Worm (Caenorhabditis elegans): Measurements from ENCODE around the gene srh-169.

srh-169 gene

DNA sequence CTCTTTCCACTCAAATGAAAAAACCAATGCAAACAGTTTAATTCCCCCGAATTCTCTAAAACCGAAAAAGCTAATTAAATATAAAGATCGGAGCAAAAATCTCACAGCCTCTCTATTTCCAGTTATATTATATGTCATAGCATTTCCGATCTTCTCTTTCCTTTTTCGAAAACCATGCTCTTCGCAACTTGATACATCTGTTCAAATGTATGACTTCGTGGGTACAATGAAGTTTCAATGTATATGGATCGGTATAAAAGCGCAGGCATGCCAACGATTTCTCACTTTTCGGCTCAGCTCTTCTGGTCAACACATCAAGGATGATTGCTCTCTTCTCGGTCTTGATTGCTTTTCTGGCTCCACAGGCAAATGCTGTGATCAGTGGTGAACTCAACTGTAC is 1.5 kb upstream of the srh-169 start, which contains the start of gene phat-7:
phat-7 (plus strand) TSS at position 301 of the 400 bp plus-strand sequence.
- TF ChIP-seq pqm-1 (tag; optimal IDR thresholded peaks at IDR 0.05), result no peak
- no peak for TF ChIP-seq egl-13 (tag; optimal IDR thresholded peaks at IDR 0.05)
- no peak for TF ChIP-seq elt-2 (tag; optimal IDR thresholded peaks at IDR 0.05)
- no peak for TF ChIP-seq lin-14 (GFP tag; optimal IDR thresholded peaks at IDR 0.05)

- TF ChIP-seq zag-1 (tag; optimal IDR thresholded peaks at IDR 0.05), result no peak
- no peak for TF ChIP-seq efl-1 (optimal IDR thresholded peaks at IDR 0.05)
- TF ChIP-seq efl-1 (GFP tag; optimal IDR thresholded peaks at IDR 0.05 in 1 of 2), result peak in 1 of 2 experiments; percentile 62
These were observed 7.4 kb downstream of the srh-169 start, which contains the start of gene djr-1.2 for ce11 chrV:4055025-4055424. djr-1.2 (minus strand) TSS chrV:4055125.

- no peak for TF ChIP-seq dpl-1 (GFP tag; optimal IDR thresholded peaks at IDR 0.05)
- TF ChIP-seq unc-98 (GFP tag; IDR thresholded peaks at IDR 0.05), result no peak
- TF ChIP-seq sox-4 (tag; optimal IDR thresholded peaks at IDR 0.05), result no peak
- no peak for TF ChIP-seq efl-1 (optimal IDR thresholded peaks at IDR 0.05)
- TF ChIP-seq efl-1 (GFP tag; optimal IDR thresholded peaks at IDR 0.05 in 1 of 2), result no peak
- TF ChIP-seq sup-37 (GFP tag; optimal IDR thresholded peaks at IDR 0.05), result no peak
- no peak for TF ChIP-seq egl-13 (tag; optimal IDR thresholded peaks at IDR 0.05)
- TF ChIP-seq ztf-4 (tag; optimal IDR thresholded peaks at IDR 0.05), result no peak
- TF ChIP-seq lir-3 (tag; optimal IDR thresholded peaks at IDR 0.05; ENCODE audit: poor library complexity), result no peak
- TF ChIP-seq aha-1 (tag; optimal IDR thresholded peaks at IDR 0.05), result no peak
- no peak for TF ChIP-seq mab-9 (GFP tag; IDR thresholded peaks at IDR 0.05)
These were observed 8.6 kb downstream of the srh-169 start for ce11 chrV:4056203-4056602.

- TF ChIP-seq F16B12.6 (tag; optimal IDR thresholded peaks at IDR 0.05) (peak; percentile 49), mab-9 (GFP tag; IDR thresholded peaks at IDR 0.05) (peak; percentile 84), fkh-8 (tag; optimal IDR thresholded peaks at IDR 0.05) (peak; percentile 19), lsy-2 (tag; optimal IDR thresholded peaks at IDR 0.05) (peak; percentile 81 to 93), grh-1 (GFP tag; IDR thresholded peaks at IDR 0.05) (peak; percentile 86), nhr-85 (tag) (peak; percentile 65), nhr-47 (tag; optimal IDR thresholded peaks at IDR 0.05) (peak; percentile 73), nhr-19 (GFP tag; conservative IDR thresholded peaks at IDR 0.05) (peak; percentile 93), ceh-88 (GFP tag; IDR thresholded peaks at IDR 0.05) (peak; percentile 84), lin-35 (GFP tag; optimal IDR thresholded peaks at IDR 0.05) (peak; percentile 48 to 70), unc-86 (tag; optimal IDR thresholded peaks at IDR 0.05) (peak; percentile 34), dsc-1 (tag; optimal IDR thresholded peaks at IDR 0.05) (peak; percentile 38), unc-98 (GFP tag; IDR thresholded peaks at IDR 0.05) (peak; percentile 89), rnt-1 (tag; optimal IDR thresholded peaks at IDR 0.05) (peak; percentile 58), efl-1 (optimal IDR thresholded peaks at IDR 0.05) (peak; percentile 62 to 75), efl-1 (GFP tag; optimal IDR thresholded peaks at IDR 0.05 in 1 of 2) (peak; percentile 69 to 96), isw-1 (GFP tag; IDR thresholded peaks at IDR 0.05) (peak; percentile 88), nhr-20 (tag; optimal IDR thresholded peaks at IDR 0.05) (peak; percentile 48), xbp-1 (tag; optimal IDR thresholded peaks at IDR 0.05) (peak; percentile 45), dpl-1 (GFP tag; optimal IDR thresholded peaks at IDR 0.05) (peak; percentile 42 to 67 (median 48)), swsn-7 (tag; optimal IDR thresholded peaks at IDR 0.05) (peak; percentile 37)
These were observed 16.0 kb downstream of the srh-169 start for ce11 chrV:4063559-4064164.

ce11 chrV:4066143-4066542 is 18.5 kb downstream of the srh-169 start:
- TF ChIP-seq lsy-2 (tag; optimal IDR thresholded peaks at IDR 0.05), result peak in 1 of 2 experiments; percentile 13

ce11 chrV:4067876-4068275 is 20.2 kb downstream of the srh-169 start:
- TF ChIP-seq efl-1 (optimal IDR thresholded peaks at IDR 0.05) (peak in 1 of 2 experiments; percentile 68), efl-1 (GFP tag; optimal IDR thresholded peaks at IDR 0.05 in 1 of 2) (peak; percentile 57 to 95), dpl-1 (GFP tag; optimal IDR thresholded peaks at IDR 0.05) (peak in 1 of 3 experiments; percentile 36)
